Fruit fly (Drosophila melanogaster) whole organism, embryonic: ENCODE data around the gene Or92a.

Experiments used
- Adf1 ChIP-seq: fragments of 200-800 bp; sonication (Bioruptor generic); IDR thresholded peaks from 2 replicates; pipeline ENCODE4 v1.3.6; 2022; ENCODE audit warnings: missing biosample characterization, missing genetic modification characterization
- Aef1 ChIP-seq: fragments of 200-800 bp; sonication (Bioruptor generic); IDR thresholded peaks from 3 replicates; pipeline ENCODE4 v1.3.6; 2022; ENCODE audit warnings: missing biosample characterization, missing genetic modification characterization
- Asciz ChIP-seq: fragments of 200-800 bp; sonication (Bioruptor generic); optimal IDR thresholded peaks from 2 replicates; lab custom pipeline; 2017; ENCODE audit warnings: missing biosample characterization, mild to moderate bottlenecking, missing genetic modification characterization, missing genetic modification reagents
- B-H1 ChIP-seq: fragments of 200-800 bp; sonication (Bioruptor generic); IDR thresholded peaks from 3 replicates; pipeline ENCODE4 v1.3.6; 2022; ENCODE audit warnings: missing biosample characterization, missing genetic modification characterization
- CG11504 ChIP-seq: fragments of 200-800 bp; sonication (Bioruptor generic); optimal IDR thresholded peaks from 3 replicates; lab custom pipeline; 2019; ENCODE audit warnings: missing biosample characterization, mild to moderate bottlenecking, missing genetic modification characterization, moderate library complexity
- CG11723 ChIP-seq: fragments of 200-800 bp; sonication (Bioruptor generic); optimal IDR thresholded peaks from 2 replicates; lab custom pipeline; 2017; ENCODE audit warnings: missing biosample characterization, mild to moderate bottlenecking, missing genetic modification characterization
- CG15514 ChIP-seq: fragments of 200-800 bp; sonication (Bioruptor generic); optimal IDR thresholded peaks from 3 replicates; lab custom pipeline; 2017; ENCODE audit warnings: missing biosample characterization, missing genetic modification characterization, mild to moderate bottlenecking, moderate library complexity, missing genetic modification reagents
- CG17568 ChIP-seq: fragments of 200-800 bp; sonication (Bioruptor generic); optimal IDR thresholded peaks from 2 replicates; lab custom pipeline; 2018; ENCODE audit warnings: missing biosample characterization, mild to moderate bottlenecking, missing genetic modification characterization, moderate library complexity
- CG18011 ChIP-seq: fragments of 200-800 bp; sonication (Bioruptor generic); optimal IDR thresholded peaks from 2 replicates; lab custom pipeline; 2017; ENCODE audit warnings: missing biosample characterization, missing genetic modification characterization, mild to moderate bottlenecking, moderate library complexity, missing genotype
- CG2202 ChIP-seq: fragments of 200-800 bp; sonication (Bioruptor generic); optimal IDR thresholded peaks from 2 replicates; lab custom pipeline; 2018; ENCODE audit warnings: missing biosample characterization, mild to moderate bottlenecking, missing genetic modification characterization
- CG32772 ChIP-seq: fragments of 200-800 bp; sonication (Bioruptor generic); IDR thresholded peaks from 2 replicates; pipeline ENCODE4 v1.3.6; 2022; ENCODE audit warnings: missing biosample characterization, missing genetic modification characterization
- CG3838 ChIP-seq: fragments of 200-800 bp; sonication (Bioruptor generic); optimal IDR thresholded peaks from 3 replicates; lab custom pipeline; 2016; ENCODE audit warnings: missing biosample characterization, missing genetic modification characterization
- CG4730 ChIP-seq: fragments of 200-800 bp; sonication (Bioruptor generic); IDR thresholded peaks from 2 replicates; pipeline ENCODE4 v1.3.6; 2022; ENCODE audit warnings: missing biosample characterization, missing genetic modification characterization
- CG6175 ChIP-seq: fragments of 200-800 bp; sonication (Bioruptor generic); IDR thresholded peaks from 3 replicates; pipeline ENCODE4 v1.3.6; 2022; ENCODE audit warnings: missing biosample characterization, missing genetic modification characterization
- CG6272 ChIP-seq: fragments of 200-800 bp; sonication (Bioruptor generic); IDR thresholded peaks from 2 replicates; pipeline ENCODE4 v1.3.6; 2022; ENCODE audit warnings: missing biosample characterization, missing genetic modification characterization
- CG6765 ChIP-seq: fragments of 200-800 bp; sonication (Bioruptor generic); optimal IDR thresholded peaks from 3 replicates; lab custom pipeline; 2017; ENCODE audit warnings: missing biosample characterization, mild to moderate bottlenecking, missing genetic modification characterization
- CG7556 ChIP-seq: fragments of 200-800 bp; sonication (Bioruptor generic); optimal IDR thresholded peaks from 2 replicates; lab custom pipeline; 2017; ENCODE audit warnings: missing biosample characterization, mild to moderate bottlenecking, missing genetic modification characterization
- CG7987 ChIP-seq: fragments of 200-800 bp; sonication (Bioruptor generic); optimal IDR thresholded peaks from 2 replicates; lab custom pipeline; 2018; ENCODE audit warnings: missing biosample characterization, mild to moderate bottlenecking, missing genetic modification characterization, moderate library complexity
- CG9609 ChIP-seq: fragments of 200-800 bp; sonication (Bioruptor generic); optimal IDR thresholded peaks from 3 replicates; lab custom pipeline; 2016; ENCODE audit warnings: missing biosample characterization, missing genetic modification characterization
- Dref ChIP-seq: fragments of 200-800 bp; sonication (Bioruptor generic); IDR thresholded peaks from 2 replicates; pipeline ENCODE4 v1.3.6; 2022; ENCODE audit warnings: missing biosample characterization, missing genetic modification characterization
- ERR ChIP-seq: fragments of 200-800 bp; sonication (Bioruptor generic); optimal IDR thresholded peaks from 2 replicates; lab custom pipeline; 2016; ENCODE audit warnings: missing biosample characterization, missing genetic modification characterization
- H2.0 ChIP-seq: fragments of 200-800 bp; sonication (Bioruptor generic); IDR thresholded peaks from 2 replicates; pipeline ENCODE4 v1.3.6; 2022; ENCODE audit warnings: missing biosample characterization, missing genetic modification characterization
- HLH4C ChIP-seq: fragments of 200-800 bp; sonication (Bioruptor generic); IDR thresholded peaks from 3 replicates; pipeline ENCODE4 v1.3.6; 2022; ENCODE audit warnings: missing biosample characterization, missing genetic modification characterization; ENCODE audit not compliant: partially characterized antibody
- Hmr ChIP-seq: fragments of 200-800 bp; sonication (Bioruptor generic); optimal IDR thresholded peaks from 3 replicates; lab custom pipeline; 2017; ENCODE audit warnings: mild to moderate bottlenecking, missing biosample characterization, missing genetic modification reagents, missing genetic modification characterization
- Hmx ChIP-seq: fragments of 200-800 bp; sonication (Bioruptor generic); optimal IDR thresholded peaks from 2 replicates; lab custom pipeline; 2016; ENCODE audit warnings: missing biosample characterization, missing genetic modification characterization
- Med ChIP-seq: fragments of 200-800 bp; sonication (Bioruptor generic); peaks from one replicate; lab custom pipeline; 2016; ENCODE audit warnings: missing biosample characterization, missing genetic modification characterization, mild to moderate bottlenecking, inconsistent platforms, moderate library complexity
- Mrtf ChIP-seq: fragments of 200-800 bp; sonication (Bioruptor generic); IDR thresholded peaks from 3 replicates; pipeline ENCODE4 v1.3.6; 2022; ENCODE audit warnings: missing biosample characterization, missing genetic modification characterization
- Nf-YA ChIP-seq: fragments of 200-800 bp; sonication (Bioruptor generic); IDR thresholded peaks from 2 replicates; pipeline ENCODE4 v1.3.6; 2022; ENCODE audit warnings: missing biosample characterization, missing genetic modification characterization
- PHDP ChIP-seq: fragments of 200-800 bp; sonication (Bioruptor generic); optimal IDR thresholded peaks from 3 replicates; lab custom pipeline; 2018; ENCODE audit warnings: missing biosample characterization, mild to moderate bottlenecking, missing genetic modification characterization, moderate library complexity
- Rx ChIP-seq: fragments of 200-800 bp; sonication (Bioruptor generic); IDR thresholded peaks from 2 replicates; pipeline ENCODE4 v1.3.6; 2022; ENCODE audit warnings: missing biosample characterization, missing genetic modification characterization
- Sox102F ChIP-seq: fragments of 200-800 bp; sonication (Bioruptor generic); optimal IDR thresholded peaks from 2 replicates; lab custom pipeline; 2018; ENCODE audit warnings: missing biosample characterization, mild to moderate bottlenecking, missing genetic modification characterization, moderate library complexity
- Sry-β ChIP-seq: fragments of 200-800 bp; sonication (Bioruptor generic); optimal IDR thresholded peaks from 2 replicates; lab custom pipeline; 2018; ENCODE audit warnings: missing biosample characterization, mild to moderate bottlenecking, missing genetic modification characterization, moderate library complexity
- Xbp1 ChIP-seq: fragments of 200-800 bp; sonication (Bioruptor generic); optimal IDR thresholded peaks from 3 replicates; lab custom pipeline; 2016; ENCODE audit warnings: missing biosample characterization, mild to moderate bottlenecking, missing genetic modification characterization
- bcd ChIP-seq: fragments of 200-800 bp; sonication (Bioruptor generic); optimal IDR thresholded peaks from 2 replicates; lab custom pipeline; 2017; ENCODE audit warnings: missing biosample characterization, mild to moderate bottlenecking, missing genetic modification characterization
- bowl ChIP-seq: fragments of 200-800 bp; sonication (Bioruptor generic); IDR thresholded peaks from 2 replicates; pipeline ENCODE4 v1.3.6; 2022; ENCODE audit warnings: missing biosample characterization, missing genetic modification characterization
- bsh ChIP-seq, 2 experiments: fragments of 200-800 bp; sonication (Bioruptor generic); optimal IDR thresholded peaks; 2 replicates each; lab custom pipeline; 2017 to 2018; ENCODE audit warnings: mild to moderate bottlenecking in 2 of 2, missing biosample characterization in 2 of 2, missing genetic modification characterization in 2 of 2, moderate library complexity in 1 of 2
- cg ChIP-seq: fragments of 200-800 bp; sonication (Bioruptor generic); optimal IDR thresholded peaks from 3 replicates; lab custom pipeline; 2019; ENCODE audit warnings: missing biosample characterization, mild to moderate bottlenecking, missing genetic modification characterization, moderate library complexity
- dimm ChIP-seq: fragments of 200-800 bp; sonication (Bioruptor generic); IDR thresholded peaks from 2 replicates; pipeline ENCODE4 v1.3.6; 2022; ENCODE audit warnings: missing biosample characterization, missing genetic modification characterization
- fru ChIP-seq: fragments of >200 bp; optimal IDR thresholded peaks from 2 replicates; lab custom pipeline; 2017
- hbn ChIP-seq: fragments of 200-800 bp; sonication (Bioruptor generic); IDR thresholded peaks from 2 replicates; pipeline ENCODE4 v1.3.6; 2022; ENCODE audit warnings: missing biosample characterization, missing genetic modification characterization; ENCODE audit not compliant: partially characterized antibody
- jumu ChIP-seq: fragments of 200-800 bp; sonication (Bioruptor generic); optimal IDR thresholded peaks from 3 replicates; lab custom pipeline; 2016; ENCODE audit warnings: missing biosample characterization, missing genetic modification characterization
- ken ChIP-seq: fragments of 200-800 bp; sonication (Bioruptor generic); IDR thresholded peaks from 3 replicates; pipeline ENCODE4 v1.3.6; 2022; ENCODE audit warnings: missing biosample characterization, missing genetic modification characterization
- klu ChIP-seq: fragments of 200-800 bp; sonication (Bioruptor generic); IDR thresholded peaks from 2 replicates; pipeline ENCODE4 v1.3.6; 2022; ENCODE audit warnings: missing biosample characterization, missing genetic modification characterization
- odd ChIP-seq: fragments of 200-800 bp; sonication (Bioruptor generic); optimal IDR thresholded peaks from 2 replicates; lab custom pipeline; 2017; ENCODE audit warnings: missing biosample characterization, mild to moderate bottlenecking, missing genetic modification characterization
- sc ChIP-seq, 3 experiments: fragments of >200 bp in 2 of 3; fragments of 200-800 bp in 1 of 3; sonication (Bioruptor generic) in 1 of 3; optimal IDR thresholded peaks; 2 replicates in 2 of 3; 3 replicates in 1 of 3; lab custom pipeline; 2017; ENCODE audit warnings: mild to moderate bottlenecking in 1 of 3, missing biosample characterization in 1 of 3, missing genetic modification characterization in 1 of 3, missing genetic modification reagents in 1 of 3
- scrt ChIP-seq: fragments of 200-800 bp; sonication (Bioruptor generic); optimal IDR thresholded peaks from 2 replicates; lab custom pipeline; 2018; ENCODE audit warnings: missing biosample characterization, mild to moderate bottlenecking, missing genetic modification characterization, moderate library complexity
- tna ChIP-seq: fragments of 200-800 bp; sonication (Bioruptor generic); IDR thresholded peaks from 2 replicates; pipeline ENCODE4 v1.3.6; 2022; ENCODE audit warnings: missing biosample characterization, missing genetic modification characterization; ENCODE audit not compliant: partially characterized antibody
- zfh1 ChIP-seq: fragments of 200-800 bp; sonication (Bioruptor generic); IDR thresholded peaks from 3 replicates; pipeline ENCODE4 v1.3.6; 2022; ENCODE audit warnings: missing biosample characterization, missing genetic modification characterization

The Or92a gene

dm6 chr3R:20549855-20550603 is 45.4 kb downstream of the Or92a start (continued):
- no peak for TF ChIP-seq hbn (GFP tag; lab: Robert Waterston, UW)
- peak; percentile 41 for TF ChIP-seq CG3838 (GFP tag; lab: Kevin White, UChicago)
- TF ChIP-seq scrt (GFP tag; lab: Kevin White, UChicago) = peak; percentile 81
- no peak for TF ChIP-seq Hmx (GFP tag; lab: Kevin White, UChicago)
- no peak for TF ChIP-seq cg
- TF ChIP-seq CG6765 (GFP tag; lab: Kevin White, UChicago) = peak; percentile 80
- peak; percentile 74 for TF ChIP-seq CG17568 (GFP tag; lab: Kevin White, UChicago)
- no peak for TF ChIP-seq jumu (GFP tag; lab: Kevin White, UChicago)
- no peak for TF ChIP-seq sc (optimal IDR thresholded peaks at IDR 0.05; lab: Kevin White, UChicago)
- TF ChIP-seq sc (GFP tag; optimal IDR thresholded peaks at IDR 0.05; lab: Kevin White, UChicago) = peak; percentile 84
- peak; percentile 71 for TF ChIP-seq klu (GFP tag; lab: Robert Waterston, UW)
- TF ChIP-seq CG6175 (GFP tag; lab: Robert Waterston, UW) = peak; percentile 64; the same call in 1 of the 3 replicates
- TF ChIP-seq CG11723 (GFP tag; lab: Kevin White, UChicago) = peak; percentile 75
- peak; percentile 84 for TF ChIP-seq Med (GFP tag; lab: Kevin White, UChicago)
- TF ChIP-seq odd (GFP tag; lab: Kevin White, UChicago) = peak; percentile 81
- TF ChIP-seq Xbp1 (GFP tag; lab: Kevin White, UChicago) = peak; percentile 84
- peak; percentile 88 for TF ChIP-seq bcd (GFP tag; lab: Kevin White, UChicago)
- TF ChIP-seq Dref (GFP tag; lab: Robert Waterston, UW) = 0 out of 2 replicates have a peak, but pooled peaks have one; percentile 18
- TF ChIP-seq Asciz (GFP tag; lab: Kevin White, UChicago) = peak; percentile 75
- peak; percentile 50 for TF ChIP-seq dimm (GFP tag; lab: Robert Waterston, UW)
- peak; percentile 75 for TF ChIP-seq CG2202 (tag; lab: Kevin White, UChicago)
- peak; percentile 89 for TF ChIP-seq zfh1
- TF ChIP-seq ken (GFP tag; lab: Robert Waterston, UW) = peak; percentile 76
- TF ChIP-seq Sox102F (GFP tag; lab: Kevin White, UChicago) = peak; percentile 84
- TF ChIP-seq fru (lab: Kevin White, UChicago) = no peak
- TF ChIP-seq Mrtf (GFP tag; lab: Robert Waterston, UW) = peak; percentile 78
- peak; percentile 30 for TF ChIP-seq CG18011
- TF ChIP-seq H2.0 = peak; percentile 72; the same call in 1 of the 2 replicates
- peak; percentile 88 for TF ChIP-seq PHDP
- TF ChIP-seq CG7987 (GFP tag; lab: Kevin White, UChicago) = peak; percentile 47
- no peak for TF ChIP-seq HLH4C (GFP tag; lab: Robert Waterston, UW)
- TF ChIP-seq Adf1 (GFP tag; lab: Robert Waterston, UW) = peak; percentile 75
- TF ChIP-seq CG11504 (tag; lab: Kevin White, UChicago) = peak; percentile 91
- peak; percentile 82 for TF ChIP-seq CG32772
- TF ChIP-seq CG9609 = peak; percentile 36
- peak; percentile 84 for TF ChIP-seq Aef1 (GFP tag; lab: Robert Waterston, UW)
- TF ChIP-seq CG15514 (GFP tag; lab: Kevin White, UChicago) = peak; percentile 67
- peak; percentile 73 for TF ChIP-seq CG6272 (GFP tag; lab: Robert Waterston, UW)
- peak; percentile 75 for TF ChIP-seq B-H1
- TF ChIP-seq CG4730 = peak; percentile 81
- TF ChIP-seq Hmr (GFP tag; lab: Kevin White, UChicago) = peak; percentile 81
- no peak for TF ChIP-seq Sry-β (GFP tag; lab: Kevin White, UChicago)
- TF ChIP-seq ERR (GFP tag; lab: Kevin White, UChicago) = no peak
- TF ChIP-seq bowl (GFP tag; lab: Robert Waterston, UW) = 0 out of 2 replicates have a peak, but pooled peaks have one; percentile 42
- TF ChIP-seq CG7556 (GFP tag; lab: Kevin White, UChicago) = peak; percentile 77
- peak; percentile 73 for TF ChIP-seq Rx
- peak; percentile 66 for TF ChIP-seq Nf-YA (GFP tag; lab: Robert Waterston, UW)
- peak; percentile 76 to 91 for TF ChIP-seq bsh (GFP tag; optimal IDR thresholded peaks at IDR 0.05; lab: Kevin White, UChicago)
- TF ChIP-seq tna (GFP tag; lab: Robert Waterston, UW) = no peak
